Worm (Caenorhabditis elegans) whole organism, young adult: ENCODE measurements around the gene Y46G5A.15.

Experiments used
- B0019.2 ChIP-seq: fragments of 200-800 bp; sonication (Bioruptor generic); conservative IDR thresholded peaks from 2 replicates; pipeline ENCODE4 v1.3.6; 2022; ENCODE audit warnings: missing genetic modification reagents, missing genetic modification characterization, missing compliant biosample characterization
- B0035.1 ChIP-seq: sonication (generic microtip); optimal IDR thresholded peaks from 2 replicates; lab custom pipeline; 2016; ENCODE audit warnings: missing genetic modification characterization, mild to moderate bottlenecking, missing compliant biosample characterization, missing genotype, missing genetic modification reagents
- C06A6.2 ChIP-seq: fragments of 200-800 bp; sonication (Bioruptor generic); conservative IDR thresholded peaks from 2 replicates; pipeline ENCODE4 v1.3.6; 2022; ENCODE audit warnings: missing genetic modification characterization, missing compliant biosample characterization
- C17E4.6 ChIP-seq: fragments of 200-800 bp; sonication (Bioruptor generic); IDR thresholded peaks from 2 replicates; pipeline ENCODE4 v1.3.6; 2022; ENCODE audit warnings: missing genetic modification reagents, missing genetic modification characterization, missing compliant biosample characterization
- D2030.7 ChIP-seq: fragments of 200-800 bp; sonication (Bioruptor generic); IDR thresholded peaks from 2 replicates; pipeline ENCODE4 v1.3.6; 2022; ENCODE audit warnings: missing genetic modification reagents, missing genetic modification characterization, missing compliant biosample characterization
- F10E7.11 ChIP-seq: sonication (generic microtip); optimal IDR thresholded peaks from 2 replicates; lab custom pipeline; 2017; ENCODE audit warnings: mild to moderate bottlenecking, missing genetic modification characterization, moderate library complexity, missing compliant biosample characterization
- F49E8.2 ChIP-seq: sonication (generic microtip); optimal IDR thresholded peaks from 3 replicates; lab custom pipeline; 2017; ENCODE audit warnings: missing genetic modification characterization, mild to moderate bottlenecking, missing compliant biosample characterization, antibody characterized with exemption, moderate library complexity; ENCODE audit not compliant: insufficient read depth
- K11D2.4 ChIP-seq: fragments of 200-800 bp; sonication (Bioruptor generic); IDR thresholded peaks from 2 replicates; pipeline ENCODE4 v1.3.6; 2022; ENCODE audit warnings: missing genetic modification reagents, missing genetic modification characterization, missing compliant biosample characterization
- T26A5.8 ChIP-seq: sonication (generic microtip); optimal IDR thresholded peaks from 2 replicates; lab custom pipeline; 2016; ENCODE audit warnings: missing genetic modification characterization, missing compliant biosample characterization
- Y53F4B.3 ChIP-seq: fragments of 200-800 bp; sonication (Bioruptor generic); IDR thresholded peaks from 2 replicates; pipeline ENCODE4 v1.3.6; 2022; ENCODE audit warnings: missing genetic modification reagents, missing genetic modification characterization, missing compliant biosample characterization
- attf-3 ChIP-seq: fragments of 200-800 bp; sonication (Bioruptor generic); conservative IDR thresholded peaks from 2 replicates; pipeline ENCODE4 v1.3.6; 2022; ENCODE audit warnings: missing genetic modification reagents, missing genetic modification characterization, missing compliant biosample characterization
- attf-5 ChIP-seq: fragments of 200-800 bp; sonication (Bioruptor generic); optimal IDR thresholded peaks from 2 replicates; lab custom pipeline; 2018; ENCODE audit warnings: mild to moderate bottlenecking, missing genetic modification characterization, missing compliant biosample characterization
- cebp-1 ChIP-seq, 2 experiments: fragments of 200-800 bp in 1 of 2; sonication (Bioruptor generic) in 1 of 2; sonication (generic microtip) in 1 of 2; IDR thresholded peaks in 1 of 2; optimal IDR thresholded peaks in 1 of 2; 2 replicates each; pipeline versions ENCODE4 v1.3.6 to Lab custom; 2017 to 2022; ENCODE audit warnings: missing compliant biosample characterization in 2 of 2, missing genetic modification characterization in 2 of 2, mild to moderate bottlenecking in 1 of 2, missing genetic modification reagents in 1 of 2, moderate library complexity in 1 of 2
- ceh-40 ChIP-seq: fragments of 200-800 bp; sonication (Bioruptor generic); IDR thresholded peaks from 2 replicates; pipeline ENCODE4 v1.3.6; 2022; ENCODE audit warnings: missing genetic modification characterization, missing compliant biosample characterization
- ceh-79 ChIP-seq: sonication (generic microtip); optimal IDR thresholded peaks from 2 replicates; lab custom pipeline; 2017; ENCODE audit warnings: mild to moderate bottlenecking, missing genetic modification characterization, missing compliant biosample characterization
- chd-7 ChIP-seq: sonication (generic microtip); optimal IDR thresholded peaks from 2 replicates; lab custom pipeline; 2016; ENCODE audit warnings: mild to moderate bottlenecking, missing genetic modification characterization, moderate library complexity, missing compliant biosample characterization
- egrh-3 ChIP-seq: fragments of 200-800 bp; sonication (Bioruptor generic); IDR thresholded peaks from 2 replicates; pipeline ENCODE4 v1.3.6; 2022; ENCODE audit warnings: missing genetic modification reagents, missing genetic modification characterization, missing compliant biosample characterization
- ekl-4 ChIP-seq: fragments of 200-800 bp; sonication (Bioruptor generic); IDR thresholded peaks from 2 replicates; pipeline ENCODE4 v1.3.6; 2022; ENCODE audit warnings: missing genetic modification reagents, missing genetic modification characterization, missing compliant biosample characterization
- ets-4 ChIP-seq: fragments of 200-800 bp; sonication (Bioruptor generic); optimal IDR thresholded peaks from 2 replicates; lab custom pipeline; 2018; ENCODE audit warnings: mild to moderate bottlenecking, missing genetic modification characterization, missing compliant biosample characterization
- hmg-1.2 ChIP-seq: fragments of 200-800 bp; sonication (Bioruptor generic); IDR thresholded peaks from 2 replicates; pipeline ENCODE4 v1.3.6; 2022; ENCODE audit warnings: missing genetic modification reagents, missing genetic modification characterization, missing compliant biosample characterization
- hrde-1 ChIP-seq: sonication (generic microtip); optimal IDR thresholded peaks from 2 replicates; lab custom pipeline; 2016; ENCODE audit warnings: missing genetic modification characterization, mild to moderate bottlenecking, missing compliant biosample characterization, moderate library complexity, missing genotype, missing genetic modification reagents, borderline replicate concordance
- lag-1 ChIP-seq: fragments of 200-800 bp; sonication (Bioruptor generic); IDR thresholded peaks from 2 replicates; pipeline ENCODE4 v1.3.6; 2022; ENCODE audit warnings: missing genetic modification reagents, missing genetic modification characterization, missing compliant biosample characterization
- let-526 ChIP-seq: fragments of 200-800 bp; sonication (Bioruptor generic); IDR thresholded peaks from 2 replicates; pipeline ENCODE4 v1.3.6; 2022; ENCODE audit warnings: missing genetic modification reagents, missing genetic modification characterization, missing compliant biosample characterization
- let-607 ChIP-seq, 2 experiments: fragments of 200-800 bp in 1 of 2; sonication (Bioruptor generic) in 1 of 2; sonication (generic microtip) in 1 of 2; optimal IDR thresholded peaks; 2 replicates each; lab custom pipeline; 2016 to 2018; ENCODE audit warnings: mild to moderate bottlenecking in 2 of 2, missing compliant biosample characterization in 2 of 2, missing genetic modification characterization in 2 of 2, moderate library complexity in 2 of 2, missing genotype in 1 of 2
- lin-40 ChIP-seq: sonication (generic microtip); optimal IDR thresholded peaks from 2 replicates; lab custom pipeline; 2016; ENCODE audit warnings: missing genetic modification characterization, mild to moderate bottlenecking, missing compliant biosample characterization, missing genotype, missing genetic modification reagents
- lin-54 ChIP-seq: fragments of 200-800 bp; sonication (Bioruptor generic); optimal IDR thresholded peaks from 2 replicates; lab custom pipeline; 2018; ENCODE audit warnings: mild to moderate bottlenecking, missing genetic modification characterization, missing compliant biosample characterization
- lsy-27 ChIP-seq: sonication (generic microtip); optimal IDR thresholded peaks from 2 replicates; lab custom pipeline; 2017; ENCODE audit warnings: missing genetic modification characterization, mild to moderate bottlenecking, missing compliant biosample characterization, antibody characterized with exemption, missing genotype, borderline replicate concordance; ENCODE audit not compliant: insufficient read depth
- madf-10 ChIP-seq: sonication (generic microtip); optimal IDR thresholded peaks from 2 replicates; lab custom pipeline; 2016; ENCODE audit warnings: mild to moderate bottlenecking, missing genetic modification characterization, missing compliant biosample characterization
- madf-6 ChIP-seq: fragments of 200-800 bp; sonication (Bioruptor generic); IDR thresholded peaks from 2 replicates; pipeline ENCODE4 v1.3.6; 2022; ENCODE audit warnings: missing genetic modification reagents, missing genetic modification characterization, missing compliant biosample characterization
- madf-8 ChIP-seq: fragments of 200-800 bp; sonication (Bioruptor generic); conservative IDR thresholded peaks from 2 replicates; pipeline ENCODE4 v1.3.6; 2022; ENCODE audit warnings: missing genetic modification reagents, missing genetic modification characterization, missing compliant biosample characterization
- nfya-2 ChIP-seq: fragments of 200-800 bp; sonication (Bioruptor generic); IDR thresholded peaks from 2 replicates; pipeline ENCODE4 v1.3.6; 2022; ENCODE audit warnings: missing genetic modification reagents, missing genetic modification characterization, missing compliant biosample characterization
- nhr-27 ChIP-seq: fragments of 200-800 bp; sonication (Bioruptor generic); optimal IDR thresholded peaks from 2 replicates; lab custom pipeline; 2018; ENCODE audit warnings: mild to moderate bottlenecking, missing genetic modification characterization, moderate library complexity, missing compliant biosample characterization
- pha-4 ChIP-seq: fragments of 150-350 bp; sonication (generic microtip); optimal IDR thresholded peaks from 2 replicates; lab custom pipeline; 2014; ENCODE audit warnings: missing biosample characterization, missing genetic modification reagents, missing genetic modification characterization
- rec-8 ChIP-seq, 2 experiments: sonication (generic microtip); optimal IDR thresholded peaks; 2 replicates each; lab custom pipeline; 2016; ENCODE audit warnings: mild to moderate bottlenecking in 2 of 2, missing genetic modification characterization in 2 of 2, missing genetic modification reagents in 2 of 2, missing genotype in 2 of 2, missing biosample characterization in 1 of 2, missing compliant biosample characterization in 1 of 2, moderate library complexity in 1 of 2
- repo-1 ChIP-seq: sonication (generic microtip); optimal IDR thresholded peaks from 2 replicates; lab custom pipeline; 2017; ENCODE audit warnings: mild to moderate bottlenecking, missing genetic modification characterization, missing compliant biosample characterization
- rpc-1 ChIP-seq, 2 experiments: fragments of 150-350 bp in 1 of 2; sonication (generic microtip) in 1 of 2; optimal IDR thresholded peaks; 2 replicates each; lab custom pipeline; 2014 to 2018; ENCODE audit warnings: missing biosample characterization in 1 of 2, missing genetic modification characterization in 1 of 2, missing genetic modification reagents in 1 of 2, missing genotype in 1 of 2
- snpc-1.1 ChIP-seq: sonication (generic microtip); optimal IDR thresholded peaks from 2 replicates; lab custom pipeline; 2017; ENCODE audit warnings: missing genetic modification characterization, mild to moderate bottlenecking, missing compliant biosample characterization, antibody characterized with exemption, moderate library complexity, missing genotype, missing genetic modification reagents; ENCODE audit not compliant: insufficient read depth
- somi-1 ChIP-seq: fragments of 200-800 bp; sonication (Bioruptor generic); optimal IDR thresholded peaks from 2 replicates; lab custom pipeline; 2018; ENCODE audit warnings: mild to moderate bottlenecking, missing genetic modification characterization, missing compliant biosample characterization
- tbx-9 ChIP-seq: sonication (generic microtip); optimal IDR thresholded peaks from 2 replicates; lab custom pipeline; 2016; ENCODE audit warnings: borderline replicate concordance, missing genetic modification characterization, inconsistent platforms, missing compliant biosample characterization
- unc-130 ChIP-seq: sonication (generic microtip); optimal IDR thresholded peaks from 2 replicates; lab custom pipeline; 2016; ENCODE audit warnings: missing genetic modification reagents, missing genetic modification characterization, missing compliant biosample characterization
- unc-62 ChIP-seq: fragments of 150-350 bp; optimal IDR thresholded peaks from 2 replicates; lab custom pipeline; 2014; ENCODE audit warnings: missing biosample characterization, missing genetic modification reagents, missing genetic modification characterization
- zfh-2 ChIP-seq: fragments of 200-800 bp; sonication (Bioruptor generic); conservative IDR thresholded peaks from 2 replicates; pipeline ENCODE4 v1.3.6; 2022; ENCODE audit warnings: missing genetic modification reagents, missing genetic modification characterization, missing compliant biosample characterization
- zim-3 ChIP-seq: sonication (generic microtip); optimal IDR thresholded peaks from 2 replicates; lab custom pipeline; 2017; ENCODE audit warnings: mild to moderate bottlenecking, missing genetic modification characterization, moderate library complexity, missing compliant biosample characterization
- ztf-18 ChIP-seq: sonication (generic microtip); optimal IDR thresholded peaks from 2 replicates; lab custom pipeline; 2016; ENCODE audit warnings: missing genotype, mild to moderate bottlenecking, missing genetic modification characterization, missing compliant biosample characterization
- ztf-25 ChIP-seq: fragments of 200-800 bp; sonication (Bioruptor generic); IDR thresholded peaks from 2 replicates; pipeline ENCODE4 v1.3.6; 2022; ENCODE audit warnings: missing genetic modification reagents, missing genetic modification characterization, missing compliant biosample characterization
- ztf-26 ChIP-seq: sonication (generic microtip); optimal IDR thresholded peaks from 2 replicates; lab custom pipeline; 2017; ENCODE audit warnings: missing genetic modification characterization, missing compliant biosample characterization
- ztf-3 ChIP-seq: fragments of 200-800 bp; sonication (Bioruptor generic); optimal IDR thresholded peaks from 2 replicates; lab custom pipeline; 2018; ENCODE audit warnings: mild to moderate bottlenecking, missing genetic modification characterization, missing compliant biosample characterization

Gene Y46G5A.15

DNA sequence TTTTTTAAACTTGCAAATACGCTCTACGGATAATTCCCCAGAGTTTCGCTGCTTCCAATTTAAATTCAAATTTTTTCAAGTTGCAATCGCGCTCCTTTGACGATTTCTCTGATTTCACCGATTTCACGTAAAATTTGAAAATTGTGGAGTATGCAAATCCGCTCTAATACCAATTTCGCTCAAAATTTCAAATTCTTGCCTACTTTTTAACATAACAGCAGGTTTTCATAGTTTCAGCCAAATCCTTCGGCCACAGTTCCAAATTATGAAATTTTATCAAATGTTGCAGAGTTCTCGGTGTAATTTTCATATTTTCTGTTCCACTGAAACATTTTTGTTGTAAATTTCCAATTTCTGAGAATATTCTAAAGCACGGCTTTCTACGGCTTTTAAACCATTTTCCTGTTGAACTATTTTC is 2.6 kb upstream of the Y46G5A.15 start, which contains the start of gene alkb-7 (continued):
- TF ChIP-seq F10E7.11 (tag; lab: Kevin White, UChicago) (no peak), zfh-2 (GFP tag; lab: Robert Waterston, UW) (no peak), repo-1 (tag; lab: Kevin White, UChicago) (peak; percentile 38), hrde-1 (tag; lab: Kevin White, UChicago) (no peak), zim-3 (tag; lab: Kevin White, UChicago) (no peak), C17E4.6 (GFP tag; lab: Robert Waterston, UW) (no peak), ets-4 (GFP tag; lab: Kevin White, UChicago) (no peak), madf-10 (tag; lab: Kevin White, UChicago) (no peak), C06A6.2 (GFP tag; lab: Robert Waterston, UW) (no peak), unc-130 (no peak), Y53F4B.3 (GFP tag; lab: Robert Waterston, UW) (no peak), ztf-26 (tag; lab: Kevin White, UChicago) (no peak), T26A5.8 (tag; lab: Kevin White, UChicago) (no peak), B0035.1 (tag; lab: Kevin White, UChicago) (no peak), madf-6 (GFP tag; lab: Robert Waterston, UW) (no peak; the same call in 1 of the 2 replicates), let-526 (GFP tag; lab: Robert Waterston, UW) (0 out of 2 replicates have a peak, but pooled peaks have one; percentile 37), hmg-1.2 (GFP tag; lab: Robert Waterston, UW) (0 out of 2 replicates have a peak, but pooled peaks have one; percentile 4), unc-62 (GFP tag; lab: Kevin White, UChicago) (no peak), ekl-4 (GFP tag; lab: Robert Waterston, UW) (no peak), ztf-3 (no peak), egrh-3 (GFP tag; lab: Robert Waterston, UW) (no peak), ceh-79 (tag; lab: Kevin White, UChicago) (no peak), lsy-27 (no peak), F49E8.2 (no peak), nfya-2 (GFP tag; lab: Robert Waterston, UW) (no peak), ztf-25 (GFP tag; lab: Robert Waterston, UW) (no peak), K11D2.4 (GFP tag; lab: Robert Waterston, UW) (no peak), lin-54 (peak; percentile 40), cebp-1 (GFP tag; IDR thresholded peaks at IDR 0.05; lab: Robert Waterston, UW) (peak; percentile 50; the same call in 1 of the 2 replicates), cebp-1 (tag; optimal IDR thresholded peaks at IDR 0.05; lab: Kevin White, UChicago) (peak; percentile 84), tbx-9 (no peak), somi-1 (GFP tag; lab: Kevin White, UChicago) (peak; percentile 30), madf-8 (GFP tag; lab: Robert Waterston, UW) (no peak), pha-4 (tag; lab: Kevin White, UChicago) (no peak), chd-7 (tag; lab: Kevin White, UChicago) (peak; percentile 49), rpc-1 (optimal IDR thresholded peaks at IDR 0.05; lab: Kevin White, UChicago) (no peak), rpc-1 (tag; optimal IDR thresholded peaks at IDR 0.05; lab: Kevin White, UChicago) (no peak), B0019.2 (GFP tag; lab: Robert Waterston, UW) (no peak), D2030.7 (GFP tag; lab: Robert Waterston, UW) (no peak), lin-40 (tag; lab: Kevin White, UChicago) (peak; percentile 2), ceh-40 (GFP tag; lab: Robert Waterston, UW) (no peak), nhr-27 (no peak), snpc-1.1 (no peak), rec-8 (tag; optimal IDR thresholded peaks at IDR 0.05; lab: Kevin White, UChicago) (no peak), attf-5 (GFP tag; lab: Kevin White, UChicago) (no peak), lag-1 (GFP tag; lab: Robert Waterston, UW) (no peak), let-607 (tag; optimal IDR thresholded peaks at IDR 0.05; lab: Kevin White, UChicago) (no peak), attf-3 (no peak), ztf-18 (tag; lab: Kevin White, UChicago) (no peak)
